Worm (Caenorhabditis elegans) whole organism, midembryonic: ENCODE measurements around the gene cfp-1.

ENCODE experiments used
- T22C8.4 ChIP-seq: fragments of 200-800 bp; sonication (Bioruptor generic); IDR thresholded peaks from 2 replicates; pipeline ENCODE4 v1.3.6; 2022; ENCODE audit warnings: missing genetic modification characterization, missing compliant biosample characterization
- flt-1 ChIP-seq: fragments of 200-800 bp; sonication (Bioruptor generic); IDR thresholded peaks from 2 replicates; pipeline ENCODE4 v1.3.6; 2022; ENCODE audit warnings: missing genetic modification characterization, missing compliant biosample characterization
- klf-2 ChIP-seq: fragments of 200-800 bp; sonication (Bioruptor generic); conservative IDR thresholded peaks from 2 replicates; pipeline ENCODE4 v1.3.6; 2022; ENCODE audit warnings: missing genetic modification reagents, missing genetic modification characterization, missing compliant biosample characterization
- ref-1 ChIP-seq: fragments of 200-800 bp; sonication (Bioruptor generic); conservative IDR thresholded peaks from 2 replicates; pipeline ENCODE4 v1.3.6; 2022; ENCODE audit warnings: missing genetic modification reagents, missing genetic modification characterization, missing compliant biosample characterization

DNA sequence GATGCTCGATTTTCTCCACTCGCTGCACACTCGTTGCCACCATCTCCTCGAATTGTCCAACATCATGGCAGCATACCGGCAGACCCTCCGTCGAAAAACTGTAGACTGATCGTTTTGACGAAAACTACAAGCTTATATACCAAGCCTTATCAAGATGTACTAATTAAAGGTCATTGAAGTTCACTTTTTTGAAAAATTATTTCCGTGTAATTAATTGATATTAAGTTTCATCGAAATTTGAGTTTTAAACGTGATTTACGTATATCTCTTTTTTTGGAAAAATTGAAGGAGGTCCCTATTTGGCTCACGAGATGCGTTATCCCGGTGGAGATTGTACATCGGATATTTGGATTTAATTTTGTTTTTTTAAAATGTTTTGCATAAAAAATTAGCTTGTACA, 16.6 kb upstream of the cfp-1 start, which contains the start of gene Y37A1B.4:
- TF ChIP-seq T22C8.4 (GFP tag; lab: Robert Waterston, UW) (no peak), flt-1 (GFP tag; lab: Robert Waterston, UW) (no peak), ref-1 (GFP tag; lab: Robert Waterston, UW) (no peak), klf-2 (GFP tag; lab: Robert Waterston, UW) (no peak)
